Worm (Caenorhabditis elegans) whole organism, L3 larva: ENCODE results near the gene ZK470.14.

Source experiments
- R02D3.7 ChIP-seq: fragments of 150-350 bp; optimal IDR thresholded peaks from 2 replicates; lab custom pipeline; 2014; ENCODE audit warnings: missing biosample characterization, missing genetic modification characterization
- ZK546.5 ChIP-seq: sonication (generic microtip); optimal IDR thresholded peaks from 2 replicates; lab custom pipeline; 2017; ENCODE audit warnings: missing biosample characterization, missing genetic modification characterization
- aly-2 ChIP-seq: fragments of 150-350 bp; optimal IDR thresholded peaks from 2 replicates; lab custom pipeline; 2014; ENCODE audit warnings: missing biosample characterization, missing genetic modification characterization
- ama-1 ChIP-seq: fragments of 150-350 bp; optimal IDR thresholded peaks from 2 replicates; lab custom pipeline; 2018
- ceh-16 ChIP-seq: sonication (generic microtip); optimal IDR thresholded peaks from 2 replicates; lab custom pipeline; 2017; ENCODE audit warnings: missing biosample characterization, missing genetic modification characterization
- ceh-28 ChIP-seq: fragments of 150-350 bp; optimal IDR thresholded peaks from 2 replicates; lab custom pipeline; 2014; ENCODE audit warnings: missing biosample characterization, missing genetic modification reagents, missing genetic modification characterization
- ceh-82 ChIP-seq: fragments of 150-350 bp; optimal IDR thresholded peaks from 2 replicates; lab custom pipeline; 2014; ENCODE audit warnings: missing biosample characterization, missing genetic modification characterization
- ceh-9 ChIP-seq: sonication (generic microtip); optimal IDR thresholded peaks from 2 replicates; lab custom pipeline; 2018; ENCODE audit warnings: missing biosample characterization, missing genetic modification characterization
- daf-12 ChIP-seq: fragments of 150-350 bp; optimal IDR thresholded peaks from 2 replicates; lab custom pipeline; 2014; ENCODE audit warnings: missing biosample characterization, missing genetic modification reagents, missing genetic modification characterization
- egl-27 ChIP-seq: sonication (generic microtip); optimal IDR thresholded peaks from 4 replicates; lab custom pipeline; 2017; ENCODE audit warnings: missing biosample characterization, missing genetic modification reagents, missing genetic modification characterization
- egl-5 ChIP-seq: fragments of 150-350 bp; optimal IDR thresholded peaks from 2 replicates; lab custom pipeline; 2017; ENCODE audit warnings: missing biosample characterization, missing genetic modification reagents, missing genetic modification characterization, inconsistent platforms
- elt-1 ChIP-seq: fragments of 150-350 bp; optimal IDR thresholded peaks from 2 replicates; lab custom pipeline; 2014; ENCODE audit warnings: missing biosample characterization, missing genetic modification characterization
- elt-2 ChIP-seq: sonication (generic microtip); optimal IDR thresholded peaks from 2 replicates; lab custom pipeline; 2016; ENCODE audit warnings: missing genetic modification reagents, mild to moderate bottlenecking, missing genetic modification characterization, missing compliant biosample characterization
- eor-1 ChIP-seq, 2 experiments: fragments of 150-350 bp; optimal IDR thresholded peaks; 2 replicates each; lab custom pipeline; 2014 to 2018; ENCODE audit warnings: missing biosample characterization in 2 of 2, missing genetic modification characterization in 2 of 2
- fkh-10 ChIP-seq: sonication (generic microtip); optimal IDR thresholded peaks from 2 replicates; lab custom pipeline; 2017; ENCODE audit warnings: missing biosample characterization, missing genetic modification reagents, missing genetic modification characterization
- fkh-2 ChIP-seq: fragments of 150-350 bp; optimal IDR thresholded peaks from 2 replicates; lab custom pipeline; 2014; ENCODE audit warnings: missing biosample characterization, missing genetic modification reagents, missing genetic modification characterization
- fos-1 ChIP-seq: fragments of 150-350 bp; optimal IDR thresholded peaks from 2 replicates; lab custom pipeline; 2014; ENCODE audit warnings: missing biosample characterization, missing genetic modification characterization
- hmg-11 ChIP-seq: sonication (generic microtip); optimal IDR thresholded peaks from 2 replicates; lab custom pipeline; 2016; ENCODE audit warnings: missing genetic modification characterization, missing compliant biosample characterization
- jun-1 ChIP-seq: fragments of 150-350 bp; optimal IDR thresholded peaks from 2 replicates; lab custom pipeline; 2014; ENCODE audit warnings: missing biosample characterization, missing genetic modification reagents, missing genetic modification characterization
- lin-15B ChIP-seq: fragments of 150-350 bp; optimal IDR thresholded peaks from 2 replicates; lab custom pipeline; 2014; ENCODE audit warnings: missing biosample characterization, missing genetic modification characterization
- lin-39 ChIP-seq: fragments of 150-350 bp; optimal IDR thresholded peaks from 2 replicates; lab custom pipeline; 2018; ENCODE audit warnings: missing biosample characterization, missing genetic modification reagents, missing genetic modification characterization
- lsy-12 ChIP-seq: sonication (generic microtip); optimal IDR thresholded peaks from 2 replicates; lab custom pipeline; 2016; ENCODE audit warnings: mild to moderate bottlenecking, missing genetic modification characterization, missing compliant biosample characterization
- mdl-1 ChIP-seq: fragments of 150-350 bp; optimal IDR thresholded peaks from 2 replicates; lab custom pipeline; 2014; ENCODE audit warnings: missing biosample characterization, missing genetic modification characterization
- mml-1 ChIP-seq: fragments of 150-350 bp; sonication (generic microtip); optimal IDR thresholded peaks from 3 replicates; lab custom pipeline; 2014; ENCODE audit warnings: missing biosample characterization, missing genetic modification characterization
- nfya-1 ChIP-seq: sonication (generic microtip); optimal IDR thresholded peaks from 2 replicates; lab custom pipeline; 2017; ENCODE audit warnings: missing genetic modification characterization, mild to moderate bottlenecking, missing compliant biosample characterization, antibody characterized with exemption, moderate library complexity; ENCODE audit not compliant: insufficient read depth
- nhr-11 ChIP-seq: fragments of 150-350 bp; optimal IDR thresholded peaks from 2 replicates; lab custom pipeline; 2014; ENCODE audit warnings: missing biosample characterization, missing genetic modification characterization
- nhr-12 ChIP-seq: fragments of 150-350 bp; optimal IDR thresholded peaks from 2 replicates; lab custom pipeline; 2014; ENCODE audit warnings: missing biosample characterization, missing genetic modification characterization
- nhr-23 ChIP-seq: fragments of 150-350 bp; optimal IDR thresholded peaks from 2 replicates; lab custom pipeline; 2014; ENCODE audit warnings: missing biosample characterization, missing genetic modification reagents, missing genetic modification characterization
- nhr-25 ChIP-seq: sonication (generic microtip); optimal IDR thresholded peaks from 2 replicates; lab custom pipeline; 2017; ENCODE audit warnings: missing biosample characterization, missing genetic modification characterization
- nhr-28 ChIP-seq: fragments of 150-350 bp; optimal IDR thresholded peaks from 2 replicates; lab custom pipeline; 2014; ENCODE audit warnings: missing biosample characterization, missing genetic modification characterization
- nhr-67 ChIP-seq: fragments of 150-350 bp; optimal IDR thresholded peaks from 2 replicates; lab custom pipeline; 2014; ENCODE audit warnings: missing biosample characterization, missing genetic modification characterization
- nhr-76 ChIP-seq: fragments of 150-350 bp; sonication (generic microtip); optimal IDR thresholded peaks from 5 replicates; lab custom pipeline; 2014; ENCODE audit warnings: missing biosample characterization, missing genetic modification characterization
- pha-4 ChIP-seq: fragments of 150-350 bp; optimal IDR thresholded peaks from 2 replicates; lab custom pipeline; 2014; ENCODE audit warnings: missing biosample characterization, missing genetic modification reagents, missing genetic modification characterization
- pqm-1 ChIP-seq: fragments of 150-350 bp; optimal IDR thresholded peaks from 2 replicates; lab custom pipeline; 2017; ENCODE audit warnings: missing biosample characterization, missing genetic modification characterization, inconsistent platforms
- sea-2 ChIP-seq: fragments of 150-350 bp; sonication (generic microtip); optimal IDR thresholded peaks from 4 replicates; lab custom pipeline; 2014; ENCODE audit warnings: missing biosample characterization, missing genetic modification reagents, missing genetic modification characterization
- skn-1 ChIP-seq: fragments of 150-350 bp; optimal IDR thresholded peaks from 2 replicates; lab custom pipeline; 2014; ENCODE audit warnings: missing biosample characterization, missing genetic modification characterization
- snpc-4 ChIP-seq: fragments of 150-350 bp; optimal IDR thresholded peaks from 2 replicates; lab custom pipeline; 2014; ENCODE audit warnings: missing biosample characterization, missing genetic modification characterization
- tbx-2 ChIP-seq: sonication (generic microtip); optimal IDR thresholded peaks from 2 replicates; lab custom pipeline; 2016; ENCODE audit warnings: mild to moderate bottlenecking, missing genetic modification characterization, missing compliant biosample characterization
- unc-39 ChIP-seq: sonication (generic microtip); optimal IDR thresholded peaks from 4 replicates; lab custom pipeline; 2017; ENCODE audit warnings: missing biosample characterization, missing genetic modification characterization
- unc-62 ChIP-seq: fragments of 150-350 bp; sonication (generic microtip); optimal IDR thresholded peaks from 4 replicates; lab custom pipeline; 2014; ENCODE audit warnings: missing biosample characterization, missing genetic modification reagents, missing genetic modification characterization
- zag-1 ChIP-seq: fragments of 150-350 bp; optimal IDR thresholded peaks from 2 replicates; lab custom pipeline; 2014; ENCODE audit warnings: missing biosample characterization, missing genetic modification characterization
- ztf-11 ChIP-seq: fragments of 150-350 bp; optimal IDR thresholded peaks from 2 replicates; lab custom pipeline; 2014; ENCODE audit warnings: missing biosample characterization, missing genetic modification characterization
- ztf-4 ChIP-seq: fragments of 150-350 bp; optimal IDR thresholded peaks from 2 replicates; lab custom pipeline; 2014; ENCODE audit warnings: missing biosample characterization, missing genetic modification characterization

Gene ZK470.14

ce11 chrX:4133378-4133777 is 33.9 kb upstream of the ZK470.14 start:
- TF ChIP-seq elt-2 (peak; percentile 18), nfya-1 (tag; lab: Kevin White, UChicago) (peak; percentile 9), pqm-1 (tag; lab: Kevin White, UChicago) (peak; percentile 15), ama-1 (lab: Kevin White, UChicago) (peak; percentile 58), unc-39 (tag; lab: Kevin White, UChicago) (no peak)

- TF ChIP-seq tbx-2 (tag; lab: Kevin White, UChicago) (no peak), egl-27 (no peak), eor-1 (tag; optimal IDR thresholded peaks at IDR 0.05; lab: Kevin White, UChicago) (no peak), unc-39 (tag; lab: Kevin White, UChicago) (no peak), lin-39 (tag; lab: Kevin White, UChicago) (no peak), sea-2 (GFP tag; lab: Kevin White, UChicago) (no peak), ceh-82 (tag; lab: Kevin White, UChicago) (no peak), nfya-1 (tag; lab: Kevin White, UChicago) (no peak), mdl-1 (tag; lab: Kevin White, UChicago) (no peak)
- TF ChIP-seq, all 47 proteins: peak for 0
Observed at ce11 chrX:4134855-4135254, 32.4 kb upstream of the ZK470.14 start, which contains the start of gene ZK470.2. Gene ZK470.2 (plus strand): TSS chrX:4135155.

- TF ChIP-seq ama-1 (lab: Kevin White, UChicago) (no peak), snpc-4 (no peak), nhr-67 (tag; lab: Kevin White, UChicago) (no peak), elt-1 (no peak)
- TF ChIP-seq, all 47 proteins: peak for 0
Observed at ce11 chrX:4136547-4137311, 30.5 kb upstream of the ZK470.14 start.

ce11 chrX:4137452-4138164 is 29.6 kb upstream of the ZK470.14 start:
- no peak for TF ChIP-seq fkh-10 (GFP tag; lab: Kevin White, UChicago)
- no peak for TF ChIP-seq daf-12 (tag; lab: Kevin White, UChicago)
- no peak for TF ChIP-seq tbx-2 (tag; lab: Kevin White, UChicago)
- TF ChIP-seq mml-1 (tag; lab: Kevin White, UChicago) = no peak
- TF ChIP-seq nhr-76 = no peak
- TF ChIP-seq pqm-1 (tag; lab: Kevin White, UChicago) = no peak
- no peak for TF ChIP-seq ztf-11 (tag; lab: Kevin White, UChicago)
- no peak for TF ChIP-seq nhr-67 (tag; lab: Kevin White, UChicago)
- no peak for TF ChIP-seq nhr-11 (tag; lab: Kevin White, UChicago)
- TF ChIP-seq unc-62 (GFP tag; lab: Kevin White, UChicago) = peak; percentile 33
- TF ChIP-seq ceh-16 (tag; lab: Kevin White, UChicago) = no peak
- TF ChIP-seq ZK546.5 (tag; lab: Kevin White, UChicago) = no peak
- TF ChIP-seq pha-4 (tag; lab: Kevin White, UChicago) = no peak
- no peak for TF ChIP-seq egl-27
- TF ChIP-seq lin-15B = no peak
- TF ChIP-seq sea-2 (GFP tag; lab: Kevin White, UChicago) = no peak
- TF ChIP-seq ama-1 (lab: Kevin White, UChicago) = peak; percentile 30
- peak; percentile 9 for TF ChIP-seq R02D3.7 (tag; lab: Kevin White, UChicago)
- TF ChIP-seq nhr-12 (tag; lab: Kevin White, UChicago) = no peak
- no peak for TF ChIP-seq eor-1 (tag; optimal IDR thresholded peaks at IDR 0.05; lab: Kevin White, UChicago)
- TF ChIP-seq elt-1 = no peak
- TF ChIP-seq ceh-82 (tag; lab: Kevin White, UChicago) = no peak
- TF ChIP-seq lsy-12 (tag; lab: Kevin White, UChicago) = no peak
- TF ChIP-seq ztf-4 (tag; lab: Kevin White, UChicago) = no peak
- TF ChIP-seq unc-39 (tag; lab: Kevin White, UChicago) = no peak
- TF ChIP-seq fkh-2 (tag; lab: Kevin White, UChicago) = no peak
- peak; percentile 41 for TF ChIP-seq nhr-23 (tag; lab: Kevin White, UChicago)
- peak; percentile 30 for TF ChIP-seq jun-1 (tag; lab: Kevin White, UChicago)
- TF ChIP-seq ceh-9 (tag; lab: Kevin White, UChicago) = no peak
- TF ChIP-seq skn-1 = no peak
- peak; percentile 57 for TF ChIP-seq ceh-28
- TF ChIP-seq zag-1 (tag; lab: Kevin White, UChicago) = no peak
- TF ChIP-seq aly-2 (tag; lab: Kevin White, UChicago) = no peak
- TF ChIP-seq hmg-11 (tag; lab: Kevin White, UChicago) = peak; percentile 19
- TF ChIP-seq nhr-28 (tag; lab: Kevin White, UChicago) = no peak
- TF ChIP-seq elt-2 = peak; percentile 23
- peak; percentile 51 for TF ChIP-seq nfya-1 (tag; lab: Kevin White, UChicago)
- TF ChIP-seq nhr-25 (tag; lab: Kevin White, UChicago) = no peak
- TF ChIP-seq egl-5 (tag; lab: Kevin White, UChicago) = peak; percentile 4
- peak; percentile 29 for TF ChIP-seq mdl-1 (tag; lab: Kevin White, UChicago)
- no peak for TF ChIP-seq fos-1 (tag; lab: Kevin White, UChicago)
- TF ChIP-seq lin-39 (tag; lab: Kevin White, UChicago) = peak; percentile 66
